Worm (Caenorhabditis elegans): ENCODE data around the gene C14E2.4.

Gene C14E2.4

DNA sequence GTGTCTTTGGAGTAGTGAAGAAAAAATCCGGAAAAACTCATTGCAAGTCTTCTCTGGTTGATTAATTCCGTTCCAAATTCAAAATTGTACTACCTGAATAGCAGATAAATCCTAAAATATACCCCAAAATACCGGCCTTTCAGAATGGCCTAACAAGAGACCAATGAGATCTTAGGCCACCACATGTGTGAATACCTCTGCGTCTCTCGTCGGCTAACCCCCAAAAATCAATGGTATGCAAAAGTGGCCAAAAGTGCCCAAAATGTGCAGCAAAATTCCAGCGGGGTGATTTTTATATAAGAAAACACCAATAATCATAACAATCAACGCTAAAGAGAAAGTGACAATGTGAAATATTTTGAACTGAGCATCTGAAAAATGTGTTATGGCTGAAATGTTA is 32.5 kb upstream of the C14E2.4 start, which contains the start of gene T26C11.9:
T26C11.9 (minus strand) TSS at position 254 of the 400 bp plus-strand sequence.
- TF ChIP-seq mcd-1 (GFP tag; IDR thresholded peaks at IDR 0.05) (peak; percentile 14; the same call in 1 of the 2 replicates), ceh-27 (GFP tag; optimal IDR thresholded peaks at IDR 0.05) (peak; percentile 43), attf-5 (GFP tag; optimal IDR thresholded peaks at IDR 0.05) (peak; percentile 21), ekl-4 (GFP tag; IDR thresholded peaks at IDR 0.05) (no peak)

DNA sequence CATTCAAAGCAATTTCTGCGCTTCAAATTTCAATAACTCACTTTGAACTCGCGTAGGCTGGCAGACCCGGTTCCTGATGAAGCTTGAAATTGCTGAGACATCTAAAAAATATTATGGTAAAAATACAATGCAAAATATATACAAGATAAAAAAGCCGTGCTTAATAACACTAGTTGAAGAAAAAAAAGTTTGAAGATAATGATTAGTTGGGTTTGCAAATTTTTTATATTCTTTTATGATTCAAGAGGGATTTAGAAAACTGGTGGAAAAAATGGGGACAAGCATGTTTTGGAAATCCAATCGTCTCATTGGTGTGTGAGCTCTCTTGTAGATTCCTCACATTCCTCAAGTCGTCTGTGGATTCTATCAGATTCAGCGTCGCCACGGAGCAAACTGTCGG is 31.5 kb upstream of the C14E2.4 start, which contains the start of gene ceh-21:
ceh-21 (minus strand) TSS at position 101 of the 400 bp plus-strand sequence.
- TF ChIP-seq dpl-1 (GFP tag; optimal IDR thresholded peaks at IDR 0.05) (no peak), Y95B8A.8 (GFP tag; IDR thresholded peaks at IDR 0.05) (no peak), zim-3 (tag; optimal IDR thresholded peaks at IDR 0.05) (no peak), rec-8 (tag; optimal IDR thresholded peaks at IDR 0.05) (no peak), sea-2 (GFP tag; IDR thresholded peaks at IDR 0.05) (no peak), hlh-12 (tag; optimal IDR thresholded peaks at IDR 0.05) (no peak), snpc-4 (GFP tag; optimal IDR thresholded peaks at IDR 0.05) (no peak), snpc-4 (tag; optimal IDR thresholded peaks at IDR 0.05) (no peak), ztf-26 (tag; optimal IDR thresholded peaks at IDR 0.05) (no peak), mes-4 (tag; optimal IDR thresholded peaks at IDR 0.05) (no peak), ztf-25 (GFP tag; IDR thresholded peaks at IDR 0.05) (no peak), F33H1.4 (GFP tag; IDR thresholded peaks at IDR 0.05) (no peak), madf-10 (tag; optimal IDR thresholded peaks at IDR 0.05) (no peak), lsy-27 (tag; optimal IDR thresholded peaks at IDR 0.05; ENCODE audit: borderline replicate concordance, insufficient read depth) (no peak), madf-6 (GFP tag; IDR thresholded peaks at IDR 0.05) (no peak), F10E7.11 (tag; optimal IDR thresholded peaks at IDR 0.05) (no peak), K12H6.12 (tag; optimal IDR thresholded peaks at IDR 0.05) (no peak), lir-1 (GFP tag; conservative IDR thresholded peaks at IDR 0.05) (no peak), ekl-4 (GFP tag; IDR thresholded peaks at IDR 0.05) (no peak), egrh-3 (GFP tag; IDR thresholded peaks at IDR 0.05) (no peak), atf-7 (tag; optimal IDR thresholded peaks at IDR 0.05) (no peak)

DNA sequence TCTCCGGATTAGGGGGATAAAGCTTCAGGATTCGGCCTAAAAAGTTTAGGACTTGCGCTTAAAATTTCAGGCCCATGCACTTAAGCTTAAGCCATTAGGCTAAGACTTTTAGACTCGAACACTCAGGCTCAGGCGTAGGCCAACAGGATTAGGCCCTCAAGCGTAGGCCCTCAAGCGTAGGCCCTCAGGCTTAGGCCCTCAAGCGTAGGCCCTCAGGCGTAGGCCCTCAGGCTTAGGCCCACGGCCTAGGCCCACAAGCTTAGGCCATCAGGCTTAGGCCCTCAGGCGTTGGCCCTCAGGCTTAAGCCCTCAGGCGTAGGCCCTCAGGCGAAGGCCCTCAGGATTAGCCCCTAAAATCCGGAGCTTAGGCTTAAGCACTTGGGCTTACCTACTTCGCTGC is 29.4 kb upstream of the C14E2.4 start:
- TF ChIP-seq unc-62 (GFP tag; optimal IDR thresholded peaks at IDR 0.05) (no peak), ztf-22 (GFP tag; optimal IDR thresholded peaks at IDR 0.05) (no peak), egl-44 (GFP tag; IDR thresholded peaks at IDR 0.05) (no peak), cebp-2 (GFP tag; IDR thresholded peaks at IDR 0.05) (0 out of 2 replicates have a peak, but pooled peaks have one; percentile 45), D2030.7 (GFP tag; IDR thresholded peaks at IDR 0.05) (no peak), ztf-26 (tag; optimal IDR thresholded peaks at IDR 0.05) (no peak), lag-1 (GFP tag; IDR thresholded peaks at IDR 0.05) (no peak), hsf-1 (GFP tag; IDR thresholded peaks at IDR 0.05) (no peak), lsl-1 (GFP tag; optimal IDR thresholded peaks at IDR 0.05) (no peak), C06A6.2 (GFP tag; conservative IDR thresholded peaks at IDR 0.05) (0 out of 2 replicates have a peak, but pooled peaks have one; percentile 24), aptf-3 (GFP tag; IDR thresholded peaks at IDR 0.05) (no peak), bed-2 (GFP tag; IDR thresholded peaks at IDR 0.05) (no peak), dox-1 (GFP tag; IDR thresholded peaks at IDR 0.05) (0 out of 2 replicates have a peak, but pooled peaks have one; percentile 11), ets-4 (GFP tag; optimal IDR thresholded peaks at IDR 0.05) (no peak), lin-54 (GFP tag; optimal IDR thresholded peaks at IDR 0.05) (no peak), nhr-179 (tag; optimal IDR thresholded peaks at IDR 0.05) (no peak), B0019.2 (GFP tag; conservative IDR thresholded peaks at IDR 0.05) (no peak), chd-7 (tag; optimal IDR thresholded peaks at IDR 0.05) (no peak), F55B11.4 (tag; optimal IDR thresholded peaks at IDR 0.05; ENCODE audit: borderline replicate concordance, insufficient read depth) (no peak), ceh-27 (GFP tag; optimal IDR thresholded peaks at IDR 0.05) (no peak), hmg-1.2 (GFP tag; IDR thresholded peaks at IDR 0.05) (no peak), rcor-1 (GFP tag; IDR thresholded peaks at IDR 0.05) (0 out of 2 replicates have a peak, but pooled peaks have one; percentile 13), madf-6 (GFP tag; IDR thresholded peaks at IDR 0.05) (no peak), rec-8 (tag; optimal IDR thresholded peaks at IDR 0.05) (no peak), F49E8.2 (tag; optimal IDR thresholded peaks at IDR 0.05; ENCODE audit: insufficient read depth) (no peak), snpc-4 (GFP tag; optimal IDR thresholded peaks at IDR 0.05) (no peak), snpc-4 (tag; optimal IDR thresholded peaks at IDR 0.05) (no peak), atf-7 (tag; optimal IDR thresholded peaks at IDR 0.05) (no peak), madf-8 (GFP tag; conservative IDR thresholded peaks at IDR 0.05) (no peak)
